Worm (Caenorhabditis elegans): ENCODE data around the gene tmed-13.

- no peak for TF ChIP-seq nhr-237 (tag; optimal IDR thresholded peaks at IDR 0.05)
- TF ChIP-seq pha-4 (tag; optimal IDR thresholded peaks at IDR 0.05) = no peak
- TF ChIP-seq unc-62 (GFP tag; optimal IDR thresholded peaks at IDR 0.05) = no peak
- TF ChIP-seq ztf-11 (tag; optimal IDR thresholded peaks at IDR 0.05) = no peak
- TF ChIP-seq snpc-4 (tag; optimal IDR thresholded peaks at IDR 0.05) = no peak
- TF ChIP-seq mep-1 (tag; optimal IDR thresholded peaks at IDR 0.05) = no peak
- TF ChIP-seq flh-1 (GFP tag; optimal IDR thresholded peaks at IDR 0.05) = no peak
- TF ChIP-seq ces-1 (GFP tag; optimal IDR thresholded peaks at IDR 0.05) = peak; percentile 55
- TF ChIP-seq lsy-2 (tag; optimal IDR thresholded peaks at IDR 0.05) = no peak
- no peak for TF ChIP-seq unc-39 (tag; optimal IDR thresholded peaks at IDR 0.05)
- TF ChIP-seq mab-5 (tag; optimal IDR thresholded peaks at IDR 0.05) = no peak
- no peak for TF ChIP-seq nhr-76 (tag; optimal IDR thresholded peaks at IDR 0.05)
Measured at ce11 chrIV:6471216-6471615, at the start of gene tmed-13.

Measured in whole organism, mixed stage, embryonic.